Worm (Caenorhabditis elegans): ENCODE results near the gene pqn-79.

ce11 chrIV:15639223-15639622, 43.9 kb downstream of the pqn-79 start:
- TF ChIP-seq tlp-1 (tag; optimal IDR thresholded peaks at IDR 0.05) (no peak), lir-3 (tag; optimal IDR thresholded peaks at IDR 0.05; ENCODE audit: poor library complexity) (no peak)
